Fruit fly (Drosophila melanogaster) whole organism: ENCODE measurements around the gene CG9040.

Experiments used
- CG8478 ChIP-seq: fragments of >200 bp; optimal IDR thresholded peaks from 2 replicates; lab custom pipeline; 2018; ENCODE audit warnings: inconsistent platforms
- EcR ChIP-seq, 2 experiments: fragments of >200 bp; optimal IDR thresholded peaks; 2 replicates each; lab custom pipeline; 2017; ENCODE audit warnings: missing biosample characterization in 2 of 2, missing genetic modification characterization in 2 of 2, missing genetic modification reagents in 2 of 2
- pan ChIP-seq: fragments of >200 bp; optimal IDR thresholded peaks from 2 replicates; lab custom pipeline; 2017
- psq ChIP-seq: fragments of >200 bp; optimal IDR thresholded peaks from 2 replicates; lab custom pipeline; 2017
- usp ChIP-seq: fragments of >200 bp; optimal IDR thresholded peaks from 2 replicates; lab custom pipeline; 2017; ENCODE audit warnings: missing biosample characterization, missing genetic modification characterization, mixed read lengths

- TF ChIP-seq CG8478 (lab: Kevin White, UChicago) (no peak), usp (GFP tag; lab: Kevin White, UChicago) (no peak), psq (lab: Kevin White, UChicago) (no peak), pan (no peak), EcR (GFP tag; optimal IDR thresholded peaks at IDR 0.05; lab: Kevin White, UChicago) (no peak)
Measured at dm6 chr3L:13993742-13994719, 6.4 kb downstream of the CG9040 start, which contains the start of gene CtsK1.
